Fruit fly (Drosophila melanogaster): Measurements from ENCODE around the gene MtnA.

Gene MtnA

DNA sequence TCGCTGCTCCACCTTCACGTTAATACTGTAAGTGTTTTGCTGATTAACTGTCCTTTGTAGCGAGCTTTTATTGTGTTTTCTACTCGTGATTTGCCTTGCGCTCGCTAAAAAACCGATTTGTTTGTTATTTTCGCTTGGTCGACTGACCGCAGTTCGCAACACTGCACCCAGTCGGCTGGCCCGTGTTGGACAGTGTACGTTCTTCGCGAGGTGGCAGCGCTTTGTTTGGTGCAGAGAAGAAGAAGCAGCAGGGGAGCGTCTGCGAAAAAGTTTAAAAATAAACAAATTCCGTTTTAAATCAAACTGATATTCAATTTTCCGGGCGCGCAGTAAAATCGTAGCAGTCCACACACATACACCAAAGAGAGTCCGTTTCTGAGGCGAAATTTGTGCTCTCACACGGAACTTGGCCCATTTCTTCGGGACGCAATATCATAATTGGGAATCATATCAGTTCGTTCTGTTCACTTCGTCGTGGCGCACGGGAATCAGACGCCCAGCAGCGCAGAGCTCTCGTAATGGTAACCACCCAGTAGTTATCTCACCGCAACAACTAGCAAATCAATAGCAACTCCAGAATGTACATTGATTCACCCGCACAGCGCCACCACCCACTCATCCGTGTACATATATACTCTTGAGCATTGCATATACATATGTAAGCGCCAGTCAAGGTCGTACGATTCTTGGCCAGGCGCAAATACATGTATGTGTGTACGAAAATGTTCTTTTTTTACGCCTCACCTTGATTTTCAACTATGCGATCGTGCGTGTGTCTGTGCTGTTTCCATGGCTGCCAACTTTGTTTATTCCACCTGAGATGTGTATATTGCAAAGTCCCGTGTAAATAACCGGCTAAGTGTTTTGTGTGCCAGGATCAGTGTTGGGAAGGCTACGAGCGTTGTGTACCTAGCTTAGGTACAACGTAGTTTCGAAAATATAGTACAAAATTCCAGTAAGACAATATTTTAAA, 16.3 kb downstream of the MtnA start, which contains the start of gene Naa80 (continued):
- peak; percentile 61 for TF ChIP-seq al (GFP tag; IDR thresholded peaks at IDR 0.05)
- TF ChIP-seq cas (GFP tag; IDR thresholded peaks at IDR 0.05), result peak; percentile 26; the same call in 1 of the 2 replicates
- TF ChIP-seq gem (tag; optimal IDR thresholded peaks at IDR 0.05), result no peak
- peak; percentile 20 for TF ChIP-seq MTF-1 (GFP tag; optimal IDR thresholded peaks at IDR 0.05; ENCODE audit: borderline replicate concordance)
- peak; percentile 60 for TF ChIP-seq sisA (GFP tag; IDR thresholded peaks at IDR 0.05)
- no peak for TF ChIP-seq gsb-n (tag; optimal IDR thresholded peaks at IDR 0.05)
- 0 out of 2 replicates have a peak, but pooled peaks have one; percentile 11 for TF ChIP-seq CG4360 (GFP tag; IDR thresholded peaks at IDR 0.05)
- peak; percentile 69 for TF ChIP-seq CG12942 (GFP tag; optimal IDR thresholded peaks at IDR 0.05)
- no peak for TF ChIP-seq esg (GFP tag; conservative IDR thresholded peaks at IDR 0.05)
- TF ChIP-seq fru (optimal IDR thresholded peaks at IDR 0.05), result no peak
- TF ChIP-seq Hey (tag; optimal IDR thresholded peaks at IDR 0.05), result peak; percentile 14
- peak in 1 of 2 experiments; percentile 41 for TF ChIP-seq insv (GFP tag; optimal IDR thresholded peaks at IDR 0.05)
- TF ChIP-seq onecut (GFP tag; IDR thresholded peaks at IDR 0.05), result peak; percentile 41; the same call in 1 of the 2 replicates
- peak in 1 of 3 experiments; percentile 24 for TF ChIP-seq Stat92E (GFP tag; optimal IDR thresholded peaks at IDR 0.05)
- peak; percentile 35 for TF ChIP-seq Camta (GFP tag; optimal IDR thresholded peaks at IDR 0.05)
- peak; percentile 73; the same call in 1 of the 2 replicates for TF ChIP-seq CG16779 (GFP tag; IDR thresholded peaks at IDR 0.05)
- peak; percentile 30; the same call in 1 of the 2 replicates for TF ChIP-seq CG9215 (GFP tag; IDR thresholded peaks at IDR 0.05)
- TF ChIP-seq HLH3B (GFP tag; IDR thresholded peaks at IDR 0.05), result peak; percentile 58
- peak; percentile 46 for TF ChIP-seq ttk (GFP tag; IDR thresholded peaks at IDR 0.05)
- no peak for TF ChIP-seq CG17568 (GFP tag; optimal IDR thresholded peaks at IDR 0.05)
- TF ChIP-seq CG9876 (GFP tag; optimal IDR thresholded peaks at IDR 0.05), result peak; percentile 76
- TF ChIP-seq CG3995 (GFP tag; optimal IDR thresholded peaks at IDR 0.05), result peak; percentile 68
- TF ChIP-seq CG9932 (GFP tag; IDR thresholded peaks at IDR 0.05), result peak; percentile 87
- TF ChIP-seq E2f1 (GFP tag; IDR thresholded peaks at IDR 0.05), result peak; percentile 58; the same call in 1 of the 2 replicates
- TF ChIP-seq jumu (GFP tag; optimal IDR thresholded peaks at IDR 0.05), result peak; percentile 89
- peak; percentile 12 for TF ChIP-seq Ssrp (tag; optimal IDR thresholded peaks at IDR 0.05)
- no peak for TF ChIP-seq CG33557 (GFP tag; optimal IDR thresholded peaks at IDR 0.05)
- peak; percentile 37; the same call in 1 of the 3 replicates for TF ChIP-seq Aef1 (GFP tag; IDR thresholded peaks at IDR 0.05)
- TF ChIP-seq eve (GFP tag; optimal IDR thresholded peaks at IDR 0.05), result no peak
- TF ChIP-seq ewg (GFP tag; optimal IDR thresholded peaks at IDR 0.05), result peak; percentile 58
- peak; percentile 84 for TF ChIP-seq E2f2 (GFP tag; IDR thresholded peaks at IDR 0.05)
- TF ChIP-seq Ets97D (GFP tag; optimal IDR thresholded peaks at IDR 0.05), result peak; percentile 87
- peak; percentile 61; the same call in 1 of the 3 replicates for TF ChIP-seq CG6791 (GFP tag; IDR thresholded peaks at IDR 0.05; ENCODE audit: partially characterized antibody)
- no peak for TF ChIP-seq Lim3 (GFP tag; IDR thresholded peaks at IDR 0.05)
- TF ChIP-seq Gug (GFP tag; IDR thresholded peaks at IDR 0.05), result peak; percentile 50; the same call in 2 of the 4 replicates
- peak; percentile 60 for TF ChIP-seq CG8924 (tag; optimal IDR thresholded peaks at IDR 0.05)
- TF ChIP-seq CG15073 (GFP tag; optimal IDR thresholded peaks at IDR 0.05), result no peak
- TF ChIP-seq amos (GFP tag; IDR thresholded peaks at IDR 0.05; ENCODE audit: partially characterized antibody), result peak; percentile 64
- TF ChIP-seq C15 (GFP tag; IDR thresholded peaks at IDR 0.05), result no peak
- no peak for TF ChIP-seq CG7357 (GFP tag; IDR thresholded peaks at IDR 0.05)
- no peak for TF ChIP-seq CG4730 (GFP tag; IDR thresholded peaks at IDR 0.05)
- TF ChIP-seq Xrp1 (GFP tag; IDR thresholded peaks at IDR 0.05), result peak; percentile 59; the same call in 1 of the 2 replicates
- no peak for TF ChIP-seq usp (GFP tag; optimal IDR thresholded peaks at IDR 0.05)
- peak; percentile 82 for TF ChIP-seq mam (GFP tag; optimal IDR thresholded peaks at IDR 0.05)
- peak; percentile 65 for TF ChIP-seq CG18011 (GFP tag; optimal IDR thresholded peaks at IDR 0.05)
- TF ChIP-seq nerfin-2 (GFP tag; IDR thresholded peaks at IDR 0.05; ENCODE audit: partially characterized antibody), result peak; percentile 47; the same call in 1 of the 2 replicates
- peak; percentile 63 for TF ChIP-seq lbe (GFP tag; optimal IDR thresholded peaks at IDR 0.05)
- peak; percentile 1 for TF ChIP-seq CG4328 (GFP tag; optimal IDR thresholded peaks at IDR 0.05)
